Worm (Caenorhabditis elegans) whole organism, young adult: ENCODE measurements around the gene Y42H9AR.5.
A peak's percentile ranks its signal among the peaks of the same experiment; 100 is the strongest.

Source experiments
- B0035.1 ChIP-seq: sonication (generic microtip); optimal IDR thresholded peaks from 2 replicates; lab custom pipeline; 2016; ENCODE audit warnings: missing genetic modification characterization, mild to moderate bottlenecking, missing compliant biosample characterization, missing genotype, missing genetic modification reagents
- B0336.3 ChIP-seq: fragments of 200-800 bp; sonication (Bioruptor generic); IDR thresholded peaks from 2 replicates; pipeline ENCODE4 v1.3.6; 2022; ENCODE audit warnings: missing genetic modification characterization, missing compliant biosample characterization
- C17E4.6 ChIP-seq: fragments of 200-800 bp; sonication (Bioruptor generic); IDR thresholded peaks from 2 replicates; pipeline ENCODE4 v1.3.6; 2022; ENCODE audit warnings: missing genetic modification reagents, missing genetic modification characterization, missing compliant biosample characterization
- F22D6.2 ChIP-seq: sonication (generic microtip); optimal IDR thresholded peaks from 2 replicates; lab custom pipeline; 2016; ENCODE audit warnings: mild to moderate bottlenecking, missing genetic modification characterization, missing compliant biosample characterization
- F23B12.7 ChIP-seq: sonication (generic microtip); optimal IDR thresholded peaks from 2 replicates; lab custom pipeline; 2017; ENCODE audit warnings: missing genetic modification characterization, mild to moderate bottlenecking, missing compliant biosample characterization, antibody characterized with exemption, moderate library complexity; ENCODE audit not compliant: insufficient read depth
- F52B5.7 ChIP-seq: sonication (generic microtip); optimal IDR thresholded peaks from 2 replicates; lab custom pipeline; 2016; ENCODE audit warnings: mild to moderate bottlenecking, missing genetic modification characterization, missing compliant biosample characterization
- K11D2.4 ChIP-seq: fragments of 200-800 bp; sonication (Bioruptor generic); IDR thresholded peaks from 2 replicates; pipeline ENCODE4 v1.3.6; 2022; ENCODE audit warnings: missing genetic modification reagents, missing genetic modification characterization, missing compliant biosample characterization
- Y56A3A.18 ChIP-seq: fragments of 200-800 bp; sonication (Bioruptor generic); IDR thresholded peaks from 2 replicates; pipeline ENCODE4 v1.3.6; 2022; ENCODE audit warnings: missing genetic modification reagents, missing genetic modification characterization, missing compliant biosample characterization
- akir-1 ChIP-seq: fragments of 200-800 bp; sonication (Bioruptor generic); optimal IDR thresholded peaks from 2 replicates; lab custom pipeline; 2018; ENCODE audit warnings: mild to moderate bottlenecking, missing genetic modification characterization, moderate library complexity, missing compliant biosample characterization
- atf-7 ChIP-seq: sonication (generic microtip); optimal IDR thresholded peaks from 2 replicates; lab custom pipeline; 2017; ENCODE audit warnings: mild to moderate bottlenecking, missing genetic modification characterization, missing compliant biosample characterization
- ccch-3 ChIP-seq: fragments of 200-800 bp; sonication (Bioruptor generic); optimal IDR thresholded peaks from 2 replicates; lab custom pipeline; 2018; ENCODE audit warnings: mild to moderate bottlenecking, missing genetic modification characterization, missing compliant biosample characterization
- ceh-27 ChIP-seq: fragments of 200-800 bp; sonication (Bioruptor generic); optimal IDR thresholded peaks from 2 replicates; lab custom pipeline; 2018; ENCODE audit warnings: mild to moderate bottlenecking, missing genetic modification characterization, moderate library complexity, missing compliant biosample characterization
- die-1 ChIP-seq: sonication (generic microtip); optimal IDR thresholded peaks from 2 replicates; lab custom pipeline; 2016; ENCODE audit warnings: missing genotype, mild to moderate bottlenecking, missing genetic modification characterization, missing compliant biosample characterization
- egl-18 ChIP-seq: fragments of 200-800 bp; sonication (Bioruptor generic); IDR thresholded peaks from 2 replicates; pipeline ENCODE4 v1.3.6; 2022; ENCODE audit warnings: missing genetic modification reagents, missing genetic modification characterization, missing compliant biosample characterization
- egrh-3 ChIP-seq: fragments of 200-800 bp; sonication (Bioruptor generic); IDR thresholded peaks from 2 replicates; pipeline ENCODE4 v1.3.6; 2022; ENCODE audit warnings: missing genetic modification reagents, missing genetic modification characterization, missing compliant biosample characterization
- ekl-4 ChIP-seq: fragments of 200-800 bp; sonication (Bioruptor generic); IDR thresholded peaks from 2 replicates; pipeline ENCODE4 v1.3.6; 2022; ENCODE audit warnings: missing genetic modification reagents, missing genetic modification characterization, missing compliant biosample characterization
- hlh-12 ChIP-seq: sonication (generic microtip); optimal IDR thresholded peaks from 2 replicates; lab custom pipeline; 2016; ENCODE audit warnings: missing genetic modification characterization, missing compliant biosample characterization
- hmg-1.2 ChIP-seq: fragments of 200-800 bp; sonication (Bioruptor generic); IDR thresholded peaks from 2 replicates; pipeline ENCODE4 v1.3.6; 2022; ENCODE audit warnings: missing genetic modification reagents, missing genetic modification characterization, missing compliant biosample characterization
- let-526 ChIP-seq: fragments of 200-800 bp; sonication (Bioruptor generic); IDR thresholded peaks from 2 replicates; pipeline ENCODE4 v1.3.6; 2022; ENCODE audit warnings: missing genetic modification reagents, missing genetic modification characterization, missing compliant biosample characterization
- let-607 ChIP-seq, 2 experiments: fragments of 200-800 bp in 1 of 2; sonication (Bioruptor generic) in 1 of 2; sonication (generic microtip) in 1 of 2; optimal IDR thresholded peaks; 2 replicates each; lab custom pipeline; 2016 to 2018; ENCODE audit warnings: mild to moderate bottlenecking in 2 of 2, missing compliant biosample characterization in 2 of 2, missing genetic modification characterization in 2 of 2, moderate library complexity in 2 of 2, missing genotype in 1 of 2
- lsl-1 ChIP-seq: fragments of 200-800 bp; sonication (Bioruptor generic); optimal IDR thresholded peaks from 2 replicates; lab custom pipeline; 2018; ENCODE audit warnings: mild to moderate bottlenecking, missing genetic modification characterization, moderate library complexity, missing compliant biosample characterization
- madf-10 ChIP-seq: sonication (generic microtip); optimal IDR thresholded peaks from 2 replicates; lab custom pipeline; 2016; ENCODE audit warnings: mild to moderate bottlenecking, missing genetic modification characterization, missing compliant biosample characterization
- madf-6 ChIP-seq: fragments of 200-800 bp; sonication (Bioruptor generic); IDR thresholded peaks from 2 replicates; pipeline ENCODE4 v1.3.6; 2022; ENCODE audit warnings: missing genetic modification reagents, missing genetic modification characterization, missing compliant biosample characterization
- nhr-179 ChIP-seq: sonication (generic microtip); optimal IDR thresholded peaks from 2 replicates; lab custom pipeline; 2016; ENCODE audit warnings: mild to moderate bottlenecking, missing genetic modification characterization, missing compliant biosample characterization
- nhr-80 ChIP-seq: sonication (generic microtip); optimal IDR thresholded peaks from 2 replicates; lab custom pipeline; 2016; ENCODE audit warnings: missing genetic modification characterization, missing compliant biosample characterization
- pbrm-1 ChIP-seq: fragments of 200-800 bp; sonication (Bioruptor generic); IDR thresholded peaks from 2 replicates; pipeline ENCODE4 v1.3.6; 2022; ENCODE audit warnings: missing genetic modification reagents, missing genetic modification characterization, missing compliant biosample characterization
- pha-4 ChIP-seq: fragments of 150-350 bp; sonication (generic microtip); optimal IDR thresholded peaks from 2 replicates; lab custom pipeline; 2014; ENCODE audit warnings: missing biosample characterization, missing genetic modification reagents, missing genetic modification characterization
- repo-1 ChIP-seq: sonication (generic microtip); optimal IDR thresholded peaks from 2 replicates; lab custom pipeline; 2017; ENCODE audit warnings: mild to moderate bottlenecking, missing genetic modification characterization, missing compliant biosample characterization
- snpc-1.3 ChIP-seq: sonication (generic microtip); optimal IDR thresholded peaks from 2 replicates; lab custom pipeline; 2017; ENCODE audit warnings: missing genetic modification characterization, mild to moderate bottlenecking, missing compliant biosample characterization, antibody characterized with exemption, moderate library complexity, missing genotype, missing genetic modification reagents; ENCODE audit not compliant: insufficient read depth
- snpc-4 ChIP-seq, 5 experiments: fragments of 150-350 bp in 1 of 5; sonication (generic microtip) in 4 of 5; optimal IDR thresholded peaks; 2 replicates each; lab custom pipeline; 2014 to 2018; ENCODE audit warnings: missing genetic modification characterization in 5 of 5, missing biosample characterization in 3 of 5, antibody characterized with exemption in 2 of 5, mild to moderate bottlenecking in 2 of 5, missing compliant biosample characterization in 2 of 5, missing genotype in 2 of 5, moderate library complexity in 2 of 5, missing genetic modification reagents in 1 of 5
- somi-1 ChIP-seq: fragments of 200-800 bp; sonication (Bioruptor generic); optimal IDR thresholded peaks from 2 replicates; lab custom pipeline; 2018; ENCODE audit warnings: mild to moderate bottlenecking, missing genetic modification characterization, missing compliant biosample characterization
- tbp1 ChIP-seq: fragments of 200-800 bp; sonication (Bioruptor generic); optimal IDR thresholded peaks from 2 replicates; lab custom pipeline; 2018; ENCODE audit warnings: mild to moderate bottlenecking, missing genetic modification characterization, missing compliant biosample characterization
- unc-130 ChIP-seq: sonication (generic microtip); optimal IDR thresholded peaks from 2 replicates; lab custom pipeline; 2016; ENCODE audit warnings: missing genetic modification reagents, missing genetic modification characterization, missing compliant biosample characterization
- unc-62 ChIP-seq: fragments of 150-350 bp; optimal IDR thresholded peaks from 2 replicates; lab custom pipeline; 2014; ENCODE audit warnings: missing biosample characterization, missing genetic modification reagents, missing genetic modification characterization
- xnd-1 ChIP-seq: sonication (generic microtip); optimal IDR thresholded peaks from 2 replicates; lab custom pipeline; 2016; ENCODE audit warnings: missing genotype, missing genetic modification reagents, missing genetic modification characterization, missing compliant biosample characterization
- ztf-22 ChIP-seq: fragments of 200-800 bp; sonication (Bioruptor generic); optimal IDR thresholded peaks from 2 replicates; lab custom pipeline; 2018; ENCODE audit warnings: mild to moderate bottlenecking, missing genetic modification characterization, moderate library complexity, missing compliant biosample characterization
- ztf-3 ChIP-seq: fragments of 200-800 bp; sonication (Bioruptor generic); optimal IDR thresholded peaks from 2 replicates; lab custom pipeline; 2018; ENCODE audit warnings: mild to moderate bottlenecking, missing genetic modification characterization, missing compliant biosample characterization
- ztf-6 ChIP-seq: fragments of 200-800 bp; sonication (Bioruptor generic); IDR thresholded peaks from 2 replicates; pipeline ENCODE4 v1.3.6; 2022; ENCODE audit warnings: missing genetic modification reagents, missing genetic modification characterization, missing compliant biosample characterization

The Y42H9AR.5 gene

DNA sequence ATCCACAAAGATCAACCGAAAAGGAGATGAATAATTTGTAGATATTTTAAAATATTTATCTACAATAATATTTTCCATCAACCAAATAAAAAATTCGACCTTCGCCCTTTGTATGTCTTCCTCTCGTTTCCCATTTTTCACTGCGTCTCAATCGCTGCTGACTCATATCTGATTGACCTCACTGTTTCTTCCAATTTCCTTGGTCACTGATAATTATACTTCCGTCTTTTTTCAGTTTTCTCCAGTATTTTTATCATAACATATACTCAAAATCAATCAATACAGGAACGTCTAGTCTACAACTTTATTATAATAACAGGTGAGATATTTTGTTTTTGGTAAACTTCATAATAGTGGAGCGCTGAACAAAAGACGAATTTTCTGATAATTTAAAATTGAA is 36.7 kb downstream of the Y42H9AR.5 start, which contains the start of gene pmk-3:
Gene pmk-3 (plus strand): TSS at position 236 of the 400 bp plus-strand sequence.
- TF ChIP-seq nhr-80: peak; percentile 68
- TF ChIP-seq let-607 (tag; optimal IDR thresholded peaks at IDR 0.05; lab: Kevin White, UChicago): peak in 1 of 2 experiments; percentile 19
- no peak for TF ChIP-seq K11D2.4 (GFP tag; lab: Robert Waterston, UW)
- peak; percentile 11 for TF ChIP-seq F23B12.7 (tag; lab: Kevin White, UChicago)

DNA sequence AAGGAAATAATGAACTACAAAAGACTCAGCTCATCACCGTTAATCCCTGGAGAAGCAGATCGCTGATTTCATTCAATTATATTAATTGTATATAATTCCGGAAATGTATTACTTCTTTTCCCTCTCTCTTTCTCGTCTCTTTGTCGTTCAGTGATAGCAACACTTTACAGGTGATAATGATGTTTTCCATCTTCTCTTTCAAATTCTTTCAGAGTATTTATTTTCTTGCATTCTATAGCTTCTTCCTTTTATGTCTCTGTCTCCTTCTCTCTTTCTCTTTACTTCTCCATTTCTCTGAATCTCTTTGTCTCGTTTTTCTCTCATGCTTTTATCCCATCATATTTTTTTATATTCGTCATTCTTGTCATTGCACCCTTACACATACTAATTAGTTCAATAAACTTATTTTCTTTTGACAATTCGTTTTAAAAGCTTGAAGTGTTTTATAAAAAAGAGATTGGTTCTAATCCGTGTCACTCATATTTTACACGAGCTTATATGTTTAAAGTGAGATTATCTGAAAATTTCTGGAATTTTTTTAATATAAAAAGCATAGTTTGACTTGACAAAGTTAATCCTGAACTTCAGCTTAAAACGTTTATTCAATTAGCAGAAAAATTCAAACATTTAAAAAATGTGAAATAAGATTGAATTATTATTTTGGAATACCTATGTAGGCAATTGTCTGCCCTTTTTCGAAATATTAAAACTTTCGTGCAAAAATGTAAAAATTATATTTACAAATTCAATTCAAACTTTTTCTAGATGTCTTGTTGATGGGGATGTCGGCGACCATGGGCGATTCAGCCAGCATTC is 40.6 kb downstream of the Y42H9AR.5 start, which contains the start of gene pmk-2:
Gene pmk-2 (plus strand): TSS at position 766 of the 816 bp plus-strand sequence.
- TF ChIP-seq nhr-80 (peak; percentile 18), hmg-1.2 (GFP tag; lab: Robert Waterston, UW) (peak; percentile 24; the same call in 1 of the 2 replicates), F52B5.7 (no peak)
- TF ChIP-seq, all 124 proteins: peak for 2

DNA sequence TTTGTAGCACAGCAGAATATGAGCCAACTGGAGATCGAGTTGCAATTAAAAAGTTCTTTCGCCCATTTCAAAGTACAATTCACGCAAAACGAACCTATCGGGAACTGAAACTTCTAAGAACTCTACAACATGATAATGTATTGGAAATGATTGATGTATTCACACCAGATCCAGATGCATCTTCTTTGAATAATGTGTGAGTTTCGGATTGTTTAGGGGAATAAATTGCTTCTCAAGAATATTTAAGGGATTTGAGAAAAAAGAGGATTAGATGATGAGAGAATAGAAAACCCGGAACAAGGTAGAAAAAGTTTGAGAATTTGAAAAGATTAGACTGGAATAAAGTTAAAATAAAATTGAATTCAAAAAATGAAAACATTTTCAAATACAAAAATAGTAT is 42.0 kb downstream of the Y42H9AR.5 start:
- no peak for TF ChIP-seq somi-1 (GFP tag; lab: Kevin White, UChicago)
- TF ChIP-seq C17E4.6 (GFP tag; lab: Robert Waterston, UW): no peak
- TF ChIP-seq lsl-1: no peak
- no peak for TF ChIP-seq unc-130
- no peak for TF ChIP-seq hlh-12
- no peak for TF ChIP-seq atf-7 (tag; lab: Kevin White, UChicago)
- TF ChIP-seq madf-6 (GFP tag; lab: Robert Waterston, UW): no peak
- no peak for TF ChIP-seq ekl-4 (GFP tag; lab: Robert Waterston, UW)
- no peak for TF ChIP-seq ceh-27 (GFP tag; lab: Kevin White, UChicago)
- TF ChIP-seq nhr-179 (tag; lab: Kevin White, UChicago): no peak
- no peak for TF ChIP-seq hmg-1.2 (GFP tag; lab: Robert Waterston, UW)
- TF ChIP-seq ccch-3 (GFP tag; lab: Kevin White, UChicago): no peak
- no peak for TF ChIP-seq ztf-3 (GFP tag; lab: Kevin White, UChicago)

DNA sequence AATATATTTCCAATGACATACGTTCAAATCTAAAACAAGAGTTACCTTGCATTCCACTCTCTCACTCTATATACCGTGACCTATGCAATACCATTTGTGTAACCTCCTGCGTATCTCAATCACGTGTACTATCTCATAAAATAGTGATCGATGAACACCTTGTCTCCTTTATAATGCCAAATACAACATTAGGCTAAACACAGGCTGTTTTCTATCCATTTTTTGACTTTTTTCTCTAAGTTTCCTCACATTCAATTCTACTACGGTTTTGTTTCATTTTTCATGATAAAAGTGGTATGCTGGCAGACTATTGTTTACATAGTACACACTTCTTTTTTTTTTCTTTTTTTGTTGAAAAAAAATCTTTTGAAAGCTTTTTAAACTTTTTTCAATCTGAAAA is 44.0 kb downstream of the Y42H9AR.5 start:
- TF ChIP-seq B0336.3 (no peak), hmg-1.2 (GFP tag; lab: Robert Waterston, UW) (peak; percentile 63; the same call in 1 of the 2 replicates), ztf-6 (GFP tag; lab: Robert Waterston, UW) (no peak)

DNA sequence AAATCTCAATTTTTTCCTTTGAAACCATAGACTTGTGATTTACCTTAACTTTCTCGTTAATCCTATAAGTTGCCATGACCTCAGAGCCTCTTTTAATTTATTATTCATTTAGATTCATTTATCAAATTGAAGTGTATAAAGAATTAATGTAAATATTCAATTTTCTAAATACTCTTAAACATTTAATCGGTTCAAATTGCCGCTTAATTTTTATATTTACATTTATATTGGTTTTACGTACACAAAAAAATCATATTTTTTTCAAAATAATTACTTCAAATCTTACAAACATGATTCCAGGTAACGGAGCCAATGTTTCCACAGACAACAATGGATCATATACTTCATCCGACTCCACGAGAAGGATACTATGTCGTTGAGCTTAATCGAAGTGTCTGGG is 46.2 kb downstream of the Y42H9AR.5 start, which contains the start of gene pmk-1:
Gene pmk-1 (plus strand): TSS at position 301 of the 400 bp plus-strand sequence.
- TF ChIP-seq die-1: no peak
- TF ChIP-seq pha-4: no peak
- no peak for TF ChIP-seq unc-62 (GFP tag; lab: Kevin White, UChicago)
- TF ChIP-seq F22D6.2 (tag; lab: Kevin White, UChicago): no peak
- TF ChIP-seq xnd-1 (tag; lab: Kevin White, UChicago): no peak
- TF ChIP-seq egl-18: no peak

DNA sequence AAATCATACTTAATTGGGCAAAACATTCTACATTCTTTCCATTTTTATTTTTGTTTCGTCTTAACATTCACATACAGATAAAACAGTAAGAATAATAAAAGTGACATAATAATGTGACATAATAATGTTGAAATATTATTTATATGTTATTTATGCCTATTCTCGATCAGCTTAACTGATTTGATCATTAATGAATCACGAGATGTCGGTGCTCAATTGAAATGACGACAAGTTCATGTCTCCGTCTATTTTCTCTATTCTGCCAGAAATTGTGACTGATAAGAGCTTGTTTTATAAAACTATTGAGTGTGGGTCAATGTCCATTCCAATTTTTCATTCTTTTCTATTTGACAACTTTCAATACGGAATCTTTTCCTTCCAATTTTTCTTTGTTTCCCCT is 49.4 kb downstream of the Y42H9AR.5 start:
- TF ChIP-seq pbrm-1 (GFP tag; lab: Robert Waterston, UW) (no peak), egrh-3 (GFP tag; lab: Robert Waterston, UW) (no peak), ekl-4 (GFP tag; lab: Robert Waterston, UW) (no peak), akir-1 (GFP tag; lab: Kevin White, UChicago) (no peak), let-526 (no peak), snpc-4 (GFP tag; optimal IDR thresholded peaks at IDR 0.05; lab: Kevin White, UChicago) (no peak), snpc-4 (tag; optimal IDR thresholded peaks at IDR 0.05; lab: Kevin White, UChicago) (peak in 1 of 4 experiments; percentile 13), madf-10 (tag; lab: Kevin White, UChicago) (no peak), tbp1 (GFP tag; lab: Kevin White, UChicago) (peak; percentile 2), B0035.1 (tag; lab: Kevin White, UChicago) (no peak), ztf-22 (GFP tag; lab: Kevin White, UChicago) (peak; percentile 32), snpc-1.3 (tag; lab: Kevin White, UChicago) (no peak), Y56A3A.18 (GFP tag; lab: Robert Waterston, UW) (no peak), nhr-80 (peak; percentile 78), repo-1 (tag; lab: Kevin White, UChicago) (no peak), ccch-3 (GFP tag; lab: Kevin White, UChicago) (no peak)
